Fruit fly (Drosophila melanogaster): ENCODE measurements around the gene GABPI.

DNA sequence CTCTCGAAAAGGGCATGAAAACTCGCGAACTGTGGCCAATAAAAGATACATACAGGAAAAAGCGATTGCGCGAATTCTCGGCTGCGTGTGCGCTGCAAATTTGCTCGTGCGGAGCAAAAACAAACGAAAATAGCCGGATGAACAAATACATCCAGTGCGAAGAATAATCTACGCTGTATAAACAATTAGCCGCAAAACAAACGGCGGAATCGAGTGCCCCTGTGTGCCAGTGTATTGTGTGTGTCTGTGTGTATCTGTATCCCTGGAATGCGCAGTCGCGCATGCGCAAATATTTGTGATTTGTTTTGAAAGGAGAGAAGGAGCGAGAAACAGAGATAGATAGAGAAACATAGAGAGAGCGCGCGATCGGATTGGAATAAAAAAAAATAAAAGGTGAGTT, 30.7 kb upstream of the GABPI start:
- no peak for TF ChIP-seq Snoo (tag; optimal IDR thresholded peaks at IDR 0.05)
- TF ChIP-seq CG9948 (tag; optimal IDR thresholded peaks at IDR 0.05): no peak
- TF ChIP-seq CG15710 (tag; optimal IDR thresholded peaks at IDR 0.05): no peak
- TF ChIP-seq CG10348 (GFP tag; IDR thresholded peaks at IDR 0.05): no peak
- no peak for TF ChIP-seq CG17806 (tag; optimal IDR thresholded peaks at IDR 0.05)
- TF ChIP-seq EcR (GFP tag; optimal IDR thresholded peaks at IDR 0.05): no peak
- no peak for TF ChIP-seq CG14655 (GFP tag; optimal IDR thresholded peaks at IDR 0.05)
- TF ChIP-seq Pif1A (GFP tag; optimal IDR thresholded peaks at IDR 0.05): no peak

All from whole organism, pupa.